Worm (Caenorhabditis elegans) whole organism, mixed stage, embryonic: ENCODE measurements around the gene C08F11.3.

Experiments used
- ces-1 ChIP-seq: fragments of 150-350 bp; optimal IDR thresholded peaks from 2 replicates; lab custom pipeline; 2014; ENCODE audit warnings: missing biosample characterization, missing genetic modification reagents, missing genetic modification characterization
- elt-1 ChIP-seq: sonication (generic microtip); optimal IDR thresholded peaks from 2 replicates; lab custom pipeline; 2017; ENCODE audit warnings: missing genetic modification characterization, mild to moderate bottlenecking, missing compliant biosample characterization, antibody characterized with exemption, moderate library complexity, borderline replicate concordance; ENCODE audit not compliant: insufficient read depth
- hlh-1 ChIP-seq: fragments of 150-350 bp; optimal IDR thresholded peaks from 2 replicates; lab custom pipeline; 2014; ENCODE audit warnings: missing biosample characterization, missing genetic modification reagents, missing genetic modification characterization
- mep-1 ChIP-seq: fragments of 150-350 bp; optimal IDR thresholded peaks from 2 replicates; lab custom pipeline; 2017; ENCODE audit warnings: missing biosample characterization, missing genetic modification reagents, missing genetic modification characterization, inconsistent platforms
- nhr-12 ChIP-seq: fragments of 150-350 bp; optimal IDR thresholded peaks from 2 replicates; lab custom pipeline; 2014; ENCODE audit warnings: missing biosample characterization, missing genetic modification characterization
- nhr-237 ChIP-seq: fragments of 150-350 bp; optimal IDR thresholded peaks from 2 replicates; lab custom pipeline; 2014; ENCODE audit warnings: missing biosample characterization, missing genetic modification characterization
- nhr-28 ChIP-seq: fragments of 150-350 bp; optimal IDR thresholded peaks from 2 replicates; lab custom pipeline; 2014; ENCODE audit warnings: missing biosample characterization, missing genetic modification characterization
- snpc-4 ChIP-seq: fragments of 150-350 bp; optimal IDR thresholded peaks from 2 replicates; lab custom pipeline; 2014; ENCODE audit warnings: missing biosample characterization, missing genetic modification characterization
- unc-62 ChIP-seq: fragments of 150-350 bp; optimal IDR thresholded peaks from 2 replicates; lab custom pipeline; 2014; ENCODE audit warnings: missing biosample characterization, missing genetic modification reagents, missing genetic modification characterization
- ztf-11 ChIP-seq: fragments of 150-350 bp; optimal IDR thresholded peaks from 2 replicates; lab custom pipeline; 2014; ENCODE audit warnings: missing biosample characterization, missing genetic modification characterization

- TF ChIP-seq ces-1 (GFP tag; lab: Kevin White, UChicago) (no peak), snpc-4 (tag; lab: Kevin White, UChicago) (no peak), unc-62 (GFP tag; lab: Kevin White, UChicago) (no peak), mep-1 (tag; lab: Kevin White, UChicago) (no peak), nhr-12 (tag; lab: Kevin White, UChicago) (no peak), elt-1 (tag; lab: Kevin White, UChicago) (no peak), nhr-237 (no peak), ztf-11 (no peak), nhr-28 (tag; lab: Kevin White, UChicago) (no peak), hlh-1 (tag; lab: Kevin White, UChicago) (no peak)
These were observed 4.2 kb downstream of the C08F11.3 start, which contains the start of gene C08F11.1 for ce11 chrIV:13623533-13623932.
